Worm (Caenorhabditis elegans): ENCODE data around the gene gphr-1.

The gphr-1 gene

DNA sequence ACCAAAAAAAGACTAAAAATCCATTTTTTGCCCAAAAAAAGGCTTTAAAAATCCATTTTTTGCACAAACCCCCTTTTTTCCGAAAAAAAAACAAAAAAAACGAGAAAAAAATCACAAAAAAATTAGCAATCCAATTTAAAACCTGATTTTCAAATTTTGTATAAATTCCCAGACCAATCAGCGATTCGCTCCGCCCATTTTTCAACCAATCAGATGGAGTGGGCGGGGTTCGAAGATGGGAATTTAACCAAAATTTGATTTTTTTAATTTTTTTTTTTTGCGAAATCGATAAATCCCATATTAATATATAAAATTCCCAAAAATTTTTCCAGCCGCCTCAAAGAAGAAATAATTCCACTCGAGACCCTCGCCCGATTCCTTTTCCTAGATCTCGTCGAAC is 2.6 kb downstream of the gphr-1 start:
- no peak for TF ChIP-seq ceh-79 (tag; optimal IDR thresholded peaks at IDR 0.05)

DNA sequence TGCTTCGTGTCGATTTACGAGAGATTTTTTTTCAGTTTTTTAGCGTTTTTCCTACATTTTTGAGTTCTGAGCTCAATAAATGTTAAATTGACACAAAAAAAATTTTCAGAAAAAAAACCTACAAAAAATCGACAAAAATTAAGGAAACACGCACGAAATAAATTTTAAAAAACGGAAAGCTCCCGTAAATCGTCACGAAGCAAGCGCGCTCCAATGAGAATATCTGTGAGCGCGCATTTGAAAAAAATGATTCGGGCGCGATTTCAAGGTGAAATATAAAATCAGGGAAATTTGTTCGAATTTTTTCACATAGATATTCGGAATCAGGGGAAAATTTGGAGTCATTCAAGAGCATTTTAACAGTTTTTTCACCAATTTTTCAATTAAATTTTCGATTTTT is 4.4 kb downstream of the gphr-1 start:
- peak; percentile 13 for TF ChIP-seq efl-1 (GFP tag; optimal IDR thresholded peaks at IDR 0.05)
- no peak for TF ChIP-seq ceh-91 (GFP tag; IDR thresholded peaks at IDR 0.05)
- TF ChIP-seq hrde-1 (tag; optimal IDR thresholded peaks at IDR 0.05; ENCODE audit: borderline replicate concordance), result no peak
- no peak for TF ChIP-seq ztf-26 (tag; optimal IDR thresholded peaks at IDR 0.05)
- TF ChIP-seq mcd-1 (GFP tag; IDR thresholded peaks at IDR 0.05), result no peak

DNA sequence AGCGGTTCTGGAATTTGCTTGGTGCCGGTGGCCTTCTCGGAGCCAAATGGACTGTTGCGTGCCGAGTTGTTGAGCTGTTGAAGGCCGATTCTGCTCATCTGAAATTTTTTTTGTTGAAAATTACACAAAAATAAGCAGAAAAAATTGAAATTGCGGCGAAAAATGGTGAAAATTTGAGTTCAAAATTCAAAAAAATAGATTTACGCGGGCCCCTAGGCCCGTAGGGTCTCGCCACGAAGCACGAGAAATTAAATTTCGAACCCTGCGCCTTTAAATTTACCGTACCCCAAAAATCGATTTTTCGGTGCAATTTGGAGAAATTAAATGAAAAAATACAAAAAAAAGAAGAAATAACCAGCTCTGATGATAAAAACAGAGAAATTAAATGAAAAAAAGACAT is 6.4 kb downstream of the gphr-1 start, which contains the start of gene gmn-1:
gmn-1 (minus strand) TSS at position 98 of the 400 bp plus-strand sequence.
- TF ChIP-seq nhr-120 (GFP tag; IDR thresholded peaks at IDR 0.05), result no peak
- no peak for TF ChIP-seq snpc-4 (GFP tag; optimal IDR thresholded peaks at IDR 0.05)
- peak in 1 of 4 experiments; percentile 23 for TF ChIP-seq snpc-4 (tag; optimal IDR thresholded peaks at IDR 0.05)
- no peak for TF ChIP-seq atf-7 (tag; optimal IDR thresholded peaks at IDR 0.05)
- TF ChIP-seq ztf-6 (GFP tag; IDR thresholded peaks at IDR 0.05), result no peak
- 0 out of 2 replicates have a peak, but pooled peaks have one; percentile 18 for TF ChIP-seq B0019.2 (GFP tag; conservative IDR thresholded peaks at IDR 0.05)
- no peak for TF ChIP-seq zfh-2 (GFP tag; conservative IDR thresholded peaks at IDR 0.05)
- TF ChIP-seq nhr-179 (tag; optimal IDR thresholded peaks at IDR 0.05), result no peak
- TF ChIP-seq rcor-1 (GFP tag; IDR thresholded peaks at IDR 0.05), result peak; percentile 67
- TF ChIP-seq ceh-40 (GFP tag; IDR thresholded peaks at IDR 0.05), result no peak
- TF ChIP-seq lag-1 (GFP tag; IDR thresholded peaks at IDR 0.05), result no peak
- 0 out of 2 replicates have a peak, but pooled peaks have one; percentile 31 for TF ChIP-seq hsf-1 (GFP tag; IDR thresholded peaks at IDR 0.05)
- TF ChIP-seq egl-18 (GFP tag; IDR thresholded peaks at IDR 0.05), result no peak
- no peak for TF ChIP-seq lir-1 (GFP tag; conservative IDR thresholded peaks at IDR 0.05)
- TF ChIP-seq tlf-1 (GFP tag; optimal IDR thresholded peaks at IDR 0.05), result peak; percentile 31
- no peak for TF ChIP-seq bed-2 (GFP tag; IDR thresholded peaks at IDR 0.05)
- no peak for TF ChIP-seq him-1 (tag; optimal IDR thresholded peaks at IDR 0.05)
- TF ChIP-seq C17E4.6 (GFP tag; IDR thresholded peaks at IDR 0.05), result no peak
- no peak for TF ChIP-seq nfya-1 (tag; optimal IDR thresholded peaks at IDR 0.05; ENCODE audit: borderline replicate concordance, insufficient read depth)
- peak; percentile 73 for TF ChIP-seq dox-1 (GFP tag; IDR thresholded peaks at IDR 0.05)
- TF ChIP-seq pha-4 (tag; optimal IDR thresholded peaks at IDR 0.05), result no peak
- no peak for TF ChIP-seq tbx-9 (tag; optimal IDR thresholded peaks at IDR 0.05; ENCODE audit: borderline replicate concordance)
- no peak for TF ChIP-seq F49E8.2 (tag; optimal IDR thresholded peaks at IDR 0.05; ENCODE audit: insufficient read depth)
- no peak for TF ChIP-seq sptf-2 (GFP tag; optimal IDR thresholded peaks at IDR 0.05)
- TF ChIP-seq repo-1 (tag; optimal IDR thresholded peaks at IDR 0.05), result no peak
- TF ChIP-seq ceh-91 (GFP tag; IDR thresholded peaks at IDR 0.05), result peak; percentile 87
- TF ChIP-seq madf-10 (tag; optimal IDR thresholded peaks at IDR 0.05), result no peak
- peak; percentile 93 for TF ChIP-seq F33H1.4 (GFP tag; IDR thresholded peaks at IDR 0.05)
- TF ChIP-seq unc-62 (GFP tag; optimal IDR thresholded peaks at IDR 0.05), result no peak
- no peak for TF ChIP-seq let-607 (tag; optimal IDR thresholded peaks at IDR 0.05)
- TF ChIP-seq ccch-3 (GFP tag; optimal IDR thresholded peaks at IDR 0.05), result no peak
- TF ChIP-seq Y53G8AR.9 (GFP tag; conservative IDR thresholded peaks at IDR 0.05), result no peak
- no peak for TF ChIP-seq rpc-1 (optimal IDR thresholded peaks at IDR 0.05)
- TF ChIP-seq rpc-1 (tag; optimal IDR thresholded peaks at IDR 0.05), result no peak
- no peak for TF ChIP-seq B0261.1 (tag; optimal IDR thresholded peaks at IDR 0.05)
- no peak for TF ChIP-seq hrde-1 (tag; optimal IDR thresholded peaks at IDR 0.05; ENCODE audit: borderline replicate concordance)
- TF ChIP-seq F39B2.1 (GFP tag; IDR thresholded peaks at IDR 0.05), result no peak
- no peak for TF ChIP-seq ceh-79 (tag; optimal IDR thresholded peaks at IDR 0.05)
- no peak for TF ChIP-seq unc-130 (GFP tag; optimal IDR thresholded peaks at IDR 0.05)
- peak in 1 of 3 experiments; percentile 26 for TF ChIP-seq lin-35 (GFP tag; optimal IDR thresholded peaks at IDR 0.05)
- no peak for TF ChIP-seq egl-44 (GFP tag; IDR thresholded peaks at IDR 0.05)
- no peak for TF ChIP-seq attf-6 (GFP tag; IDR thresholded peaks at IDR 0.05)
- peak; percentile 42 for TF ChIP-seq tbp1 (GFP tag; optimal IDR thresholded peaks at IDR 0.05)

All from whole organism, young adult.